Fruit fly (Drosophila melanogaster) whole organism, prepupa: ENCODE data around the gene CG42272.

Experiments used
- CG16779 ChIP-seq: fragments of 200-800 bp; sonication (Bioruptor generic); optimal IDR thresholded peaks from 3 replicates; lab custom pipeline; 2017; ENCODE audit warnings: missing biosample characterization, mild to moderate bottlenecking, missing genetic modification characterization
- Lpt ChIP-seq: fragments of 200-800 bp; sonication (Bioruptor generic); optimal IDR thresholded peaks from 3 replicates; lab custom pipeline; 2016; ENCODE audit warnings: missing biosample characterization, missing genetic modification characterization
- Met ChIP-seq: fragments of 200-800 bp; sonication (Bioruptor generic); optimal IDR thresholded peaks from 3 replicates; lab custom pipeline; 2016; ENCODE audit warnings: missing biosample characterization, missing genetic modification characterization
- svp ChIP-seq: fragments of 200-800 bp; sonication (Bioruptor generic); peaks from one replicate; lab custom pipeline; 2016; ENCODE audit warnings: missing biosample characterization, missing genetic modification characterization
- topi ChIP-seq: fragments of 200-800 bp; sonication (Bioruptor generic); optimal IDR thresholded peaks from 3 replicates; lab custom pipeline; 2016; ENCODE audit warnings: missing biosample characterization, missing genetic modification characterization

DNA sequence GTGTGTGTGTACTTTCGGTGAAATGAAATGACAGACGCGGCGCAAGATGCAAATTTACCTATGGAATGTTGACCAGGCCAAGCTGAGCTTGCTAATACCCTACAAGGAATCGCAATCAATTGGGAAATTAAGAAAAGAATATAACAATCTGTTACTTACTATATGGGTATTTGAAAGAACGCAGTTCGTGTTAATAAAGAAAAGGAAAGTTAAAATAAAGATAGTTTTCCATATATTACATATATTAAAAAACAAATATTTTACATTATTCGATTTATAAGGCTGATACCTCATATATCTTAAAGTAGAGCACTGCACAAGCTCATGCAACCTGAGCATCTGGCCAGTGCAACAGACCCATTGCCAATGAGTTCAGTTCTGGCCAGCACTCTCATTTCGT is 48.8 kb downstream of the CG42272 start:
- TF ChIP-seq Lpt: no peak
- TF ChIP-seq svp (GFP tag; lab: Kevin White, UChicago): peak; percentile 85
- TF ChIP-seq topi (GFP tag; lab: Kevin White, UChicago): peak; percentile 60
- TF ChIP-seq Met (GFP tag; lab: Kevin White, UChicago): peak; percentile 62
- TF ChIP-seq CG16779 (tag; lab: Kevin White, UChicago): no peak
